Worm (Caenorhabditis elegans): Measurements from ENCODE around the gene C44H9.4.
"Not testable (repeated sequence)": the region's sequence is repeated elsewhere in the genome, so short reads cannot be mapped to it uniquely, and the experiment has no call there.

Gene C44H9.4

ce11 chrV:12852355-12852754, 16.9 kb downstream of the C44H9.4 start:
- TF ChIP-seq W03F9.2 (tag; optimal IDR thresholded peaks at IDR 0.05) (no peak), him-1 (tag; optimal IDR thresholded peaks at IDR 0.05) (no peak), dao-5 (tag; optimal IDR thresholded peaks at IDR 0.05) (no peak)

- TF ChIP-seq him-1 (tag; optimal IDR thresholded peaks at IDR 0.05) (no peak), W03F9.2 (tag; optimal IDR thresholded peaks at IDR 0.05) (no peak)
These were observed 19.3 kb downstream of the C44H9.4 start, which contains the start of gene C44H9.7 for ce11 chrV:12854766-12855165. C44H9.7 (minus strand) TSS chrV:12854866.

- TF ChIP-seq him-1 (tag; optimal IDR thresholded peaks at IDR 0.05) (no peak), W03F9.2 (tag; optimal IDR thresholded peaks at IDR 0.05) (no peak), dao-5 (tag; optimal IDR thresholded peaks at IDR 0.05) (no peak)
These were observed 23.7 kb downstream of the C44H9.4 start, which contains the start of gene anp-1 for ce11 chrV:12859144-12859543. anp-1 (plus strand) TSS chrV:12859444.

- not testable (repeated sequence) for TF ChIP-seq W03F9.2, dao-5, him-1 (tag; optimal IDR thresholded peaks at IDR 0.05)
These were observed 30.1 kb downstream of the C44H9.4 start, which contains the start of gene T07F10.5 for ce11 chrV:12865615-12866014. T07F10.5 (plus strand) TSS chrV:12865915.

ce11 chrV:12867997-12868396, 32.5 kb downstream of the C44H9.4 start, which contains the start of gene nspg-1:
nspg-1 (minus strand) TSS chrV:12868097.
- no peak for TF ChIP-seq him-1 (tag; optimal IDR thresholded peaks at IDR 0.05)
- TF ChIP-seq dao-5 (tag; optimal IDR thresholded peaks at IDR 0.05) = no peak
- no peak for TF ChIP-seq W03F9.2 (tag; optimal IDR thresholded peaks at IDR 0.05)

ce11 chrV:12869948-12870347, 34.5 kb downstream of the C44H9.4 start, which contains the start of gene T07F10.3:
T07F10.3 (minus strand) TSS chrV:12870045.
- TF ChIP-seq dao-5 (tag; optimal IDR thresholded peaks at IDR 0.05) (no peak), him-1 (tag; optimal IDR thresholded peaks at IDR 0.05) (peak; percentile 82), W03F9.2 (tag; optimal IDR thresholded peaks at IDR 0.05) (peak; percentile 78)

- no peak for TF ChIP-seq W03F9.2 (tag; optimal IDR thresholded peaks at IDR 0.05)
- TF ChIP-seq him-1 (tag; optimal IDR thresholded peaks at IDR 0.05) = no peak
- no peak for TF ChIP-seq dao-5 (tag; optimal IDR thresholded peaks at IDR 0.05)
These were observed 35.3 kb downstream of the C44H9.4 start for ce11 chrV:12870740-12871139.

- TF ChIP-seq W03F9.2 (tag; optimal IDR thresholded peaks at IDR 0.05) = no peak
- no peak for TF ChIP-seq him-1 (tag; optimal IDR thresholded peaks at IDR 0.05)
These were observed 36.3 kb downstream of the C44H9.4 start, which contains the start of gene bus-19 for ce11 chrV:12871753-12872152. bus-19 (plus strand) TSS chrV:12872053.

- TF ChIP-seq dao-5 (tag; optimal IDR thresholded peaks at IDR 0.05) = no peak
- no peak for TF ChIP-seq W03F9.2 (tag; optimal IDR thresholded peaks at IDR 0.05)
- TF ChIP-seq him-1 (tag; optimal IDR thresholded peaks at IDR 0.05) = no peak
These were observed 40.4 kb downstream of the C44H9.4 start for ce11 chrV:12875850-12876249.

ce11 chrV:12876708-12877107, 41.2 kb downstream of the C44H9.4 start:
- TF ChIP-seq dao-5 (tag; optimal IDR thresholded peaks at IDR 0.05) (no peak), him-1 (tag; optimal IDR thresholded peaks at IDR 0.05) (no peak), W03F9.2 (tag; optimal IDR thresholded peaks at IDR 0.05) (no peak)

ce11 chrV:12877579-12877978, 42.1 kb downstream of the C44H9.4 start:
- TF ChIP-seq him-1 (tag; optimal IDR thresholded peaks at IDR 0.05) = no peak
- no peak for TF ChIP-seq dao-5 (tag; optimal IDR thresholded peaks at IDR 0.05)
- no peak for TF ChIP-seq W03F9.2 (tag; optimal IDR thresholded peaks at IDR 0.05)

ce11 chrV:12879349-12879748, 43.9 kb downstream of the C44H9.4 start:
- TF ChIP-seq dao-5 (tag; optimal IDR thresholded peaks at IDR 0.05) (no peak), him-1 (tag; optimal IDR thresholded peaks at IDR 0.05) (no peak), W03F9.2 (tag; optimal IDR thresholded peaks at IDR 0.05) (no peak)

ce11 chrV:12881396-12881795, 45.9 kb downstream of the C44H9.4 start:
- no peak for TF ChIP-seq dao-5 (tag; optimal IDR thresholded peaks at IDR 0.05)
- TF ChIP-seq W03F9.2 (tag; optimal IDR thresholded peaks at IDR 0.05) = no peak
- TF ChIP-seq him-1 (tag; optimal IDR thresholded peaks at IDR 0.05) = no peak

- TF ChIP-seq W03F9.2 (tag; optimal IDR thresholded peaks at IDR 0.05) = no peak
- no peak for TF ChIP-seq dao-5 (tag; optimal IDR thresholded peaks at IDR 0.05)
- no peak for TF ChIP-seq him-1 (tag; optimal IDR thresholded peaks at IDR 0.05)
These were observed 46.9 kb downstream of the C44H9.4 start for ce11 chrV:12882370-12882769.

- TF ChIP-seq dao-5 (tag; optimal IDR thresholded peaks at IDR 0.05) = no peak
- no peak for TF ChIP-seq him-1 (tag; optimal IDR thresholded peaks at IDR 0.05)
- no peak for TF ChIP-seq W03F9.2 (tag; optimal IDR thresholded peaks at IDR 0.05)
These were observed 50.4 kb downstream of the C44H9.4 start, which contains the start of gene glb-24 for ce11 chrV:12885860-12886259. glb-24 (minus strand) TSS chrV:12885960.
